Worm (Caenorhabditis elegans): ENCODE results near the gene gcy-36.

DNA sequence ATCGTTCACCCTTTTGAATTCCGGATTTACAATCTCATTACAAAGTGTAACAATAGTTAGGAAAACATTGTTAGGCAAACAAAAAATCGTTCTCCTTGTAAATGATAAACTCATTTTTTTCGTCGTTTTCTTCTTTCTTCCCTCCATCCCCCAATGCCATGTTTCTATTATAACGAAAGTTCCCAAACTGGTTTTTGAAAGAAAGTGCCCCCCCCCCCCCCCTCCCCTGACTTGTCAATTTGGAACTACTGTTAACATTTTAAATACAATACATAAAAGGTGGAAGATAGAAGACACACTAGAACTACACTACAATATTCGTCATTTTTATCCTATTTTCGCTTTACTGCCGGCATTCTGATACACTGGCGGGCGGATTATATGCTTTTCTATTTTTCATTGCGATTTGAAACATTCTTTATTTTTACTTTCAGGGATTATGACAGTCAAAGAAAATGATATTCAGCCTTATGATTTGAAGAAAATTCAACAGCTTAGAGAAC lies 32.5 kb upstream of the gcy-36 start, which contains the start of gene R03A10.5:
- no peak for TF ChIP-seq fkh-10 (GFP tag; optimal IDR thresholded peaks at IDR 0.05)
- no peak for TF ChIP-seq aly-2 (tag; optimal IDR thresholded peaks at IDR 0.05)
- TF ChIP-seq snpc-4 (tag; optimal IDR thresholded peaks at IDR 0.05): no peak
- no peak for TF ChIP-seq ama-1 (optimal IDR thresholded peaks at IDR 0.05)
- no peak for TF ChIP-seq elt-3 (tag; optimal IDR thresholded peaks at IDR 0.05)
- TF ChIP-seq nhr-237 (tag; optimal IDR thresholded peaks at IDR 0.05): no peak
- TF ChIP-seq jun-1 (tag; optimal IDR thresholded peaks at IDR 0.05): no peak
- TF ChIP-seq egl-13 (tag; optimal IDR thresholded peaks at IDR 0.05): no peak
- TF ChIP-seq ztf-11 (tag; optimal IDR thresholded peaks at IDR 0.05): no peak
- TF ChIP-seq pqm-1 (tag; optimal IDR thresholded peaks at IDR 0.05): no peak
- no peak for TF ChIP-seq nhr-47 (tag; optimal IDR thresholded peaks at IDR 0.05)
- TF ChIP-seq lin-13 (GFP tag; optimal IDR thresholded peaks at IDR 0.05): no peak
- no peak for TF ChIP-seq skn-1 (tag; optimal IDR thresholded peaks at IDR 0.05)
